Fruit fly (Drosophila melanogaster): ENCODE results near the gene snRNP-U1-C.

Gene snRNP-U1-C

dm6 chr3R:18995556-18996272, 12.3 kb upstream of the snRNP-U1-C start (continued):
- TF ChIP-seq HLH4C (GFP tag; IDR thresholded peaks at IDR 0.05; ENCODE audit: partially characterized antibody) (no peak), CG34422 (GFP tag; IDR thresholded peaks at IDR 0.05) (peak; percentile 69; the same call in 2 of the 3 replicates), gcm (GFP tag; optimal IDR thresholded peaks at IDR 0.05) (peak; percentile 75), dysf (GFP tag; IDR thresholded peaks at IDR 0.05) (peak; percentile 82), CHES-1-like (GFP tag; optimal IDR thresholded peaks at IDR 0.05) (no peak), fu2 (GFP tag; optimal IDR thresholded peaks at IDR 0.05) (no peak), CG3163 (GFP tag; optimal IDR thresholded peaks at IDR 0.05) (no peak), CG10274 (GFP tag; optimal IDR thresholded peaks at IDR 0.05) (peak; percentile 29), Antp (GFP tag; optimal IDR thresholded peaks at IDR 0.05) (peak; percentile 49), HLH54F (GFP tag; optimal IDR thresholded peaks at IDR 0.05) (peak; percentile 1), CG18262 (tag; optimal IDR thresholded peaks at IDR 0.05) (peak; percentile 88), CG4424 (GFP tag; optimal IDR thresholded peaks at IDR 0.05) (peak; percentile 82), dmrt11E (tag; optimal IDR thresholded peaks at IDR 0.05) (peak; percentile 83), pzg (GFP tag; optimal IDR thresholded peaks at IDR 0.05) (no peak), hkb (optimal IDR thresholded peaks at IDR 0.05) (no peak), hkb (GFP tag; IDR thresholded peaks at IDR 0.05) (peak; percentile 89), CG2129 (GFP tag; IDR thresholded peaks at IDR 0.05; ENCODE audit: partially characterized antibody) (no peak), caup (GFP tag; optimal IDR thresholded peaks at IDR 0.05; ENCODE audit: severe bottlenecking) (peak; percentile 22), dan (GFP tag; IDR thresholded peaks at IDR 0.05) (peak; percentile 49; the same call in 1 of the 2 replicates), pnt (GFP tag; optimal IDR thresholded peaks at IDR 0.05) (no peak), so (GFP tag; IDR thresholded peaks at IDR 0.05) (peak; percentile 73; the same call in 1 of the 3 replicates), TFAM (GFP tag; optimal IDR thresholded peaks at IDR 0.05) (peak; percentile 49), bsh (GFP tag; optimal IDR thresholded peaks at IDR 0.05) (peak; percentile 65 to 92), CG17612 (GFP tag; IDR thresholded peaks at IDR 0.05) (0 out of 2 replicates have a peak, but pooled peaks have one; percentile 27), gt (GFP tag; IDR thresholded peaks at IDR 0.05) (peak; percentile 22; the same call in 1 of the 2 replicates), MBD-R2 (GFP tag; IDR thresholded peaks at IDR 0.05) (peak; percentile 29; the same call in 1 of the 2 replicates), CG32532 (GFP tag; IDR thresholded peaks at IDR 0.05) (peak; percentile 25; the same call in 1 of the 2 replicates), CG12071 (GFP tag; optimal IDR thresholded peaks at IDR 0.05) (peak; percentile 47), H2.0 (GFP tag; IDR thresholded peaks at IDR 0.05) (peak; percentile 72), jigr1 (GFP tag; IDR thresholded peaks at IDR 0.05) (peak; percentile 64; the same call in 1 of the 3 replicates), CG15601 (tag; optimal IDR thresholded peaks at IDR 0.05) (peak; percentile 73), CG14965 (GFP tag; optimal IDR thresholded peaks at IDR 0.05; ENCODE audit: borderline replicate concordance) (no peak), tna (GFP tag; IDR thresholded peaks at IDR 0.05; ENCODE audit: partially characterized antibody) (no peak), E2f1 (GFP tag; IDR thresholded peaks at IDR 0.05) (peak; percentile 68), Hr3 (GFP tag; optimal IDR thresholded peaks at IDR 0.05) (peak; percentile 69), sna (GFP tag; IDR thresholded peaks at IDR 0.05; ENCODE audit: partially characterized antibody) (no peak), tin (GFP tag; optimal IDR thresholded peaks at IDR 0.05) (peak; percentile 84), MESR4 (GFP tag; optimal IDR thresholded peaks at IDR 0.05) (no peak), wek (GFP tag; optimal IDR thresholded peaks at IDR 0.05) (no peak), slp2 (GFP tag; optimal IDR thresholded peaks at IDR 0.05) (peak; percentile 59), Med (GFP tag) (peak; percentile 86), Dek (tag; optimal IDR thresholded peaks at IDR 0.05) (peak; percentile 48), Neu2 (GFP tag; optimal IDR thresholded peaks at IDR 0.05; ENCODE audit: borderline replicate concordance) (no peak), stc (GFP tag; IDR thresholded peaks at IDR 0.05) (peak; percentile 85), CG12299 (tag; optimal IDR thresholded peaks at IDR 0.05) (peak; percentile 30), Hand (GFP tag; optimal IDR thresholded peaks at IDR 0.05) (no peak), Side (GFP tag; optimal IDR thresholded peaks at IDR 0.05) (peak; percentile 28), CG2678 (tag; optimal IDR thresholded peaks at IDR 0.05) (peak; percentile 83), CG3407 (GFP tag; optimal IDR thresholded peaks at IDR 0.05) (peak; percentile 78)

Data from whole organism, embryonic.